Worm (Caenorhabditis elegans): ENCODE results near the gene H04J21.1.

ce11 chrIII:2386483-2386882 is 14.7 kb upstream of the H04J21.1 start, which contains the start of gene H14E04.3:
- no peak for TF ChIP-seq blmp-1 (tag; optimal IDR thresholded peaks at IDR 0.05; ENCODE audit: insufficient read depth)
- TF ChIP-seq ztf-1 (GFP tag; conservative IDR thresholded peaks at IDR 0.05) = no peak

Measured in whole organism, L2 larva.